Worm (Caenorhabditis elegans) whole organism, early embryonic: Measurements from ENCODE around the gene M03B6.3.

Experiments used
- aly-1 ChIP-seq: sonication (generic microtip); optimal IDR thresholded peaks from 2 replicates; lab custom pipeline; 2016; ENCODE audit warnings: missing genetic modification characterization, missing compliant biosample characterization
- ceh-13 ChIP-seq: fragments of 200-800 bp; sonication (Bioruptor generic); optimal IDR thresholded peaks from 2 replicates; lab custom pipeline; 2018; ENCODE audit warnings: mild to moderate bottlenecking, missing genetic modification characterization, missing compliant biosample characterization
- ets-7 ChIP-seq: sonication (generic microtip); optimal IDR thresholded peaks from 2 replicates; lab custom pipeline; 2016; ENCODE audit warnings: missing genotype, missing genetic modification characterization, missing compliant biosample characterization
- flt-1 ChIP-seq: fragments of 200-800 bp; sonication (Bioruptor generic); IDR thresholded peaks from 2 replicates; pipeline ENCODE4 v1.3.6; 2022; ENCODE audit warnings: missing genetic modification characterization, missing compliant biosample characterization
- pes-1 ChIP-seq: fragments of 200-800 bp; sonication (Bioruptor generic); IDR thresholded peaks from 2 replicates; pipeline ENCODE4 v1.3.6; 2022; ENCODE audit warnings: missing genetic modification reagents, missing genetic modification characterization, missing compliant biosample characterization
- tbx-11 ChIP-seq: fragments of 200-800 bp; sonication (Bioruptor generic); IDR thresholded peaks from 2 replicates; pipeline ENCODE4 v1.3.6; 2022; ENCODE audit warnings: missing genetic modification characterization, missing compliant biosample characterization
- tbx-37 ChIP-seq: fragments of 200-800 bp; sonication (Bioruptor generic); conservative IDR thresholded peaks from 2 replicates; pipeline ENCODE4 v1.3.6; 2022; ENCODE audit warnings: missing genetic modification reagents, missing genetic modification characterization, missing compliant biosample characterization
- tra-4 ChIP-seq: sonication (generic microtip); optimal IDR thresholded peaks from 2 replicates; lab custom pipeline; 2017; ENCODE audit warnings: missing genetic modification characterization, missing compliant biosample characterization

The M03B6.3 gene

DNA sequence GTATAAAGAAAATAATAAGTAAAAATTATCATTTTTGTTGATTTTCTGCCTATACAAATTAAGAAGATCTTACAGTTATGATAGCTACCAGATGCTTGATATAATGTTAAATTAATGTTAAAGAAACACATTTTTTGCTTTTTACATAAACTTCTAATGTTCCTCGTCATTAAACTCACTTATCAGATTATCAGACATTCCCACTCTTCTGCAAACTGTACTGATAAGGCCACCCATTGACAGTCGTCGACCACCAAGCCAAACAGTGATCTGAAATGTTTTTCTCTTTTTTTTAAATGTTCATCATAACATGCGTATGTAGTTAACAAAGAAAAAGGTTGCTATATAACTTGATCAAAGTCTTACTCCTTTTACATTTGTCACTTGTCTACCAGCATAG lies 45.3 kb downstream of the M03B6.3 start:
- TF ChIP-seq ceh-13 (no peak), tbx-11 (no peak), tra-4 (tag; lab: Kevin White, UChicago) (no peak), aly-1 (no peak), tbx-37 (GFP tag; lab: Robert Waterston, UW) (no peak)

DNA sequence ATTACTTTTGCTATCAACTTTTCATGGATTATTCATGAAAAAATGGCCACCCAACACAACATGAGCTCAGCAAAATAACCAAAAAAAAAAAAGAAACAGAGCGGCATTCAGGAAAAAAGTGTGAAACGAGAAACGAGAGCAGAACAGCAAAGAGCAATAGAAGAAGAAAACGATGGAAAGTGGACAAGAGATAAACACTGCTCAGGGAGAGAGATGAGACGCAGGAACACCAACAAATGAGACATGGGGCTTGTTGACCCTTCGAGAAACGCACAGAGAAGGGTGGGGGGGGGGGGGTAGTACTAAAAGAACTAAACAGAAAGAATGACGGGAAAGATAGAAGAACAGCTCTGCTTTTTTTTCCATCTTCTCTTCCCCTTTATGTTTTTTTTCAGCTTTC lies 52.2 kb downstream of the M03B6.3 start:
- TF ChIP-seq flt-1 (GFP tag; lab: Robert Waterston, UW) (no peak), ets-7 (tag; lab: Kevin White, UChicago) (no peak), tra-4 (tag; lab: Kevin White, UChicago) (no peak), pes-1 (GFP tag; lab: Robert Waterston, UW) (no peak), ceh-13 (no peak)
